Fruit fly (Drosophila melanogaster): ENCODE results near the gene Atg4a.

The Atg4a gene

dm6 chr2L:1128932-1129887 lies 48.5 kb downstream of the Atg4a start, which contains the start of the genes Pino and TBC1D23 (continued):
- TF ChIP-seq CG10431 (GFP tag; optimal IDR thresholded peaks at IDR 0.05) (no peak), insv (GFP tag; optimal IDR thresholded peaks at IDR 0.05) (peak in 1 of 2 experiments; percentile 8), az2 (GFP tag; optimal IDR thresholded peaks at IDR 0.05) (peak; percentile 64), mam (GFP tag; optimal IDR thresholded peaks at IDR 0.05) (peak; percentile 68), bsh (GFP tag; optimal IDR thresholded peaks at IDR 0.05) (peak in 1 of 2 experiments; percentile 65), wor (GFP tag; IDR thresholded peaks at IDR 0.05) (no peak), zfh1 (GFP tag; IDR thresholded peaks at IDR 0.05) (peak; percentile 65; the same call in 2 of the 3 replicates), odd (GFP tag; optimal IDR thresholded peaks at IDR 0.05) (peak; percentile 24), org-1 (GFP tag; optimal IDR thresholded peaks at IDR 0.05) (peak; percentile 21), fu2 (GFP tag; optimal IDR thresholded peaks at IDR 0.05) (peak; percentile 9), Dll (GFP tag; IDR thresholded peaks at IDR 0.05; ENCODE audit: partially characterized antibody) (peak; percentile 84), CG3163 (GFP tag; optimal IDR thresholded peaks at IDR 0.05) (no peak), CG7839 (tag; optimal IDR thresholded peaks at IDR 0.05) (peak; percentile 79), sqz (GFP tag; optimal IDR thresholded peaks at IDR 0.05) (no peak), HLH3B (GFP tag; IDR thresholded peaks at IDR 0.05) (peak; percentile 60; the same call in 1 of the 2 replicates), gsb (GFP tag; IDR thresholded peaks at IDR 0.05) (no peak), trem (tag; optimal IDR thresholded peaks at IDR 0.05) (peak; percentile 71), esg (GFP tag; conservative IDR thresholded peaks at IDR 0.05) (peak; percentile 48; the same call in 1 of the 2 replicates), HHEX (GFP tag; optimal IDR thresholded peaks at IDR 0.05) (peak; percentile 46), CG16813 (GFP tag; IDR thresholded peaks at IDR 0.05; ENCODE audit: partially characterized antibody) (peak; percentile 73; the same call in 2 of the 3 replicates), lov (optimal IDR thresholded peaks at IDR 0.05) (no peak), lov (GFP tag; IDR thresholded peaks at IDR 0.05) (0 out of 3 replicates have a peak, but pooled peaks have one; percentile 23), CG34224 (GFP tag; IDR thresholded peaks at IDR 0.05; ENCODE audit: partially characterized antibody) (peak; percentile 52; the same call in 1 of the 3 replicates), Side (GFP tag; optimal IDR thresholded peaks at IDR 0.05) (no peak), Dp (GFP tag; optimal IDR thresholded peaks at IDR 0.05) (peak; percentile 5), HLH4C (GFP tag; IDR thresholded peaks at IDR 0.05; ENCODE audit: partially characterized antibody) (peak; percentile 41; the same call in 1 of the 3 replicates), CG10147 (GFP tag; optimal IDR thresholded peaks at IDR 0.05) (peak; percentile 36), Bteb2 (GFP tag; optimal IDR thresholded peaks at IDR 0.05) (no peak), NK7.1 (GFP tag; optimal IDR thresholded peaks at IDR 0.05) (no peak), CG1529 (GFP tag; optimal IDR thresholded peaks at IDR 0.05) (peak; percentile 30), CG3065 (GFP tag; optimal IDR thresholded peaks at IDR 0.05) (peak; percentile 5), CG7745 (tag; optimal IDR thresholded peaks at IDR 0.05) (no peak), slp2 (GFP tag; optimal IDR thresholded peaks at IDR 0.05) (peak; percentile 15), HLH54F (GFP tag; optimal IDR thresholded peaks at IDR 0.05) (peak; percentile 26), CG16815 (GFP tag; optimal IDR thresholded peaks at IDR 0.05) (peak; percentile 56), pita (GFP tag; optimal IDR thresholded peaks at IDR 0.05) (no peak), CG10267 (tag; optimal IDR thresholded peaks at IDR 0.05) (peak; percentile 67), CG2712 (tag; optimal IDR thresholded peaks at IDR 0.05) (peak; percentile 82), da (GFP tag; optimal IDR thresholded peaks at IDR 0.05) (no peak), pros (GFP tag; optimal IDR thresholded peaks at IDR 0.05) (no peak), knrl (GFP tag; IDR thresholded peaks at IDR 0.05; ENCODE audit: partially characterized antibody) (peak; percentile 84), dysf (GFP tag; IDR thresholded peaks at IDR 0.05) (peak; percentile 79), CG1024 (GFP tag; IDR thresholded peaks at IDR 0.05) (0 out of 2 replicates have a peak, but pooled peaks have one; percentile 34), schlank (tag; optimal IDR thresholded peaks at IDR 0.05) (no peak), ttk (GFP tag; IDR thresholded peaks at IDR 0.05) (peak; percentile 59; the same call in 1 of the 2 replicates), mld (GFP tag; IDR thresholded peaks at IDR 0.05; ENCODE audit: partially characterized antibody) (no peak), Hmr (GFP tag; optimal IDR thresholded peaks at IDR 0.05) (peak; percentile 79)

Data from whole organism, embryonic.